Fruit fly (Drosophila melanogaster) whole organism: ENCODE results near the gene CG10750.

Experiments
- CG8478 ChIP-seq: fragments of >200 bp; optimal IDR thresholded peaks from 2 replicates; lab custom pipeline; 2018; ENCODE audit warnings: inconsistent platforms
- Dll ChIP-seq: fragments of >200 bp; optimal IDR thresholded peaks from 2 replicates; lab custom pipeline; 2017
- EcR ChIP-seq, 2 experiments: fragments of >200 bp; optimal IDR thresholded peaks; 2 replicates each; lab custom pipeline; 2017; ENCODE audit warnings: missing biosample characterization in 2 of 2, missing genetic modification characterization in 2 of 2, missing genetic modification reagents in 2 of 2
- pan ChIP-seq: fragments of >200 bp; optimal IDR thresholded peaks from 2 replicates; lab custom pipeline; 2017
- psq ChIP-seq: fragments of >200 bp; optimal IDR thresholded peaks from 2 replicates; lab custom pipeline; 2017
- usp ChIP-seq: fragments of >200 bp; optimal IDR thresholded peaks from 2 replicates; lab custom pipeline; 2017; ENCODE audit warnings: missing biosample characterization, missing genetic modification characterization, mixed read lengths

CG10750 gene

dm6 chr2L:19299833-19300305, at the start of gene CG10750, which contains the start of gene CG17564:
Gene CG10750 (plus strand): TSS chr2L:19300255.
Gene CG17564 (minus strand): TSS chr2L:19299933.
- TF ChIP-seq CG8478 (lab: Kevin White, UChicago) (no peak), usp (GFP tag; lab: Kevin White, UChicago) (no peak), psq (lab: Kevin White, UChicago) (no peak), pan (lab: Kevin White, UChicago) (no peak), EcR (GFP tag; optimal IDR thresholded peaks at IDR 0.05; lab: Kevin White, UChicago) (no peak), Dll (no peak)

dm6 chr2L:19252410-19252809, 47.6 kb upstream of the CG10750 start:
- TF ChIP-seq CG8478 (lab: Kevin White, UChicago) (no peak), pan (lab: Kevin White, UChicago) (no peak), EcR (GFP tag; optimal IDR thresholded peaks at IDR 0.05; lab: Kevin White, UChicago) (no peak), usp (GFP tag; lab: Kevin White, UChicago) (no peak), Dll (no peak), psq (lab: Kevin White, UChicago) (no peak)

dm6 chr2L:19254079-19254478, 46.0 kb upstream of the CG10750 start:
- TF ChIP-seq EcR (GFP tag; optimal IDR thresholded peaks at IDR 0.05; lab: Kevin White, UChicago) (no peak), psq (lab: Kevin White, UChicago) (no peak), pan (lab: Kevin White, UChicago) (no peak)

- TF ChIP-seq CG8478 (lab: Kevin White, UChicago), result no peak
- TF ChIP-seq Dll, result no peak
- no peak for TF ChIP-seq usp (GFP tag; lab: Kevin White, UChicago)
- no peak for TF ChIP-seq pan (lab: Kevin White, UChicago)
- no peak for TF ChIP-seq EcR (GFP tag; optimal IDR thresholded peaks at IDR 0.05; lab: Kevin White, UChicago)
- no peak for TF ChIP-seq psq (lab: Kevin White, UChicago)
Measured at dm6 chr2L:19262140-19262539, 37.9 kb upstream of the CG10750 start, which contains the start of gene CG31797. Gene CG31797 (minus strand): TSS chr2L:19262240.

dm6 chr2L:19263516-19263915, 36.5 kb upstream of the CG10750 start:
- TF ChIP-seq EcR (GFP tag; optimal IDR thresholded peaks at IDR 0.05; lab: Kevin White, UChicago) (no peak), pan (lab: Kevin White, UChicago) (no peak), usp (GFP tag; lab: Kevin White, UChicago) (no peak), CG8478 (lab: Kevin White, UChicago) (no peak), psq (lab: Kevin White, UChicago) (no peak), Dll (no peak)

- TF ChIP-seq pan (lab: Kevin White, UChicago), result no peak
- no peak for TF ChIP-seq Dll
- no peak for TF ChIP-seq EcR (GFP tag; optimal IDR thresholded peaks at IDR 0.05; lab: Kevin White, UChicago)
- no peak for TF ChIP-seq usp (GFP tag; lab: Kevin White, UChicago)
- no peak for TF ChIP-seq CG8478 (lab: Kevin White, UChicago)
- TF ChIP-seq psq (lab: Kevin White, UChicago), result no peak
Measured at dm6 chr2L:19270686-19271085, 29.4 kb upstream of the CG10750 start.

- TF ChIP-seq CG8478 (lab: Kevin White, UChicago) (no peak), EcR (GFP tag; optimal IDR thresholded peaks at IDR 0.05; lab: Kevin White, UChicago) (no peak), pan (lab: Kevin White, UChicago) (no peak), usp (GFP tag; lab: Kevin White, UChicago) (no peak), psq (lab: Kevin White, UChicago) (no peak), Dll (no peak)
Measured at dm6 chr2L:19285507-19285906, 14.5 kb upstream of the CG10750 start.

dm6 chr2L:19296765-19297164, 3.3 kb upstream of the CG10750 start:
- TF ChIP-seq Dll (no peak), usp (GFP tag; lab: Kevin White, UChicago) (no peak), psq (lab: Kevin White, UChicago) (no peak), pan (lab: Kevin White, UChicago) (no peak), CG8478 (lab: Kevin White, UChicago) (no peak), EcR (GFP tag; optimal IDR thresholded peaks at IDR 0.05; lab: Kevin White, UChicago) (no peak)

- no peak for TF ChIP-seq psq (lab: Kevin White, UChicago)
- TF ChIP-seq EcR (GFP tag; optimal IDR thresholded peaks at IDR 0.05; lab: Kevin White, UChicago), result no peak
- no peak for TF ChIP-seq Dll
- no peak for TF ChIP-seq CG8478 (lab: Kevin White, UChicago)
Measured at dm6 chr2L:19307641-19308040, 7.6 kb downstream of the CG10750 start.

- TF ChIP-seq pan (lab: Kevin White, UChicago), result no peak
- TF ChIP-seq Dll, result no peak
- no peak for TF ChIP-seq CG8478 (lab: Kevin White, UChicago)
- TF ChIP-seq EcR (GFP tag; optimal IDR thresholded peaks at IDR 0.05; lab: Kevin White, UChicago), result no peak
- no peak for TF ChIP-seq usp (GFP tag; lab: Kevin White, UChicago)
- no peak for TF ChIP-seq psq (lab: Kevin White, UChicago)
Measured at dm6 chr2L:19313442-19313841, 13.4 kb downstream of the CG10750 start.

dm6 chr2L:19314589-19314988, 14.5 kb downstream of the CG10750 start:
- TF ChIP-seq Dll, result no peak
- no peak for TF ChIP-seq pan (lab: Kevin White, UChicago)
- TF ChIP-seq EcR (GFP tag; optimal IDR thresholded peaks at IDR 0.05; lab: Kevin White, UChicago), result no peak
- TF ChIP-seq usp (GFP tag; lab: Kevin White, UChicago), result no peak
- no peak for TF ChIP-seq psq (lab: Kevin White, UChicago)
- no peak for TF ChIP-seq CG8478 (lab: Kevin White, UChicago)

dm6 chr2L:19317778-19318177, 17.7 kb downstream of the CG10750 start:
- TF ChIP-seq CG8478 (lab: Kevin White, UChicago), result no peak
- TF ChIP-seq usp (GFP tag; lab: Kevin White, UChicago), result no peak
- no peak for TF ChIP-seq psq (lab: Kevin White, UChicago)
- TF ChIP-seq pan (lab: Kevin White, UChicago), result no peak
- TF ChIP-seq Dll, result no peak
- TF ChIP-seq EcR (GFP tag; optimal IDR thresholded peaks at IDR 0.05; lab: Kevin White, UChicago), result no peak
